Fruit fly (Drosophila melanogaster) whole organism, embryonic: ENCODE results near the gene CG42514.

Experiments
- Abd-B ChIP-seq: fragments of 200-800 bp; sonication (Bioruptor generic); optimal IDR thresholded peaks from 2 replicates; lab custom pipeline; 2018; ENCODE audit warnings: missing biosample characterization, mild to moderate bottlenecking, missing genetic modification characterization, moderate library complexity
- CG11247 ChIP-seq: fragments of 200-800 bp; sonication (Bioruptor generic); IDR thresholded peaks from 2 replicates; pipeline ENCODE4 v1.3.6; 2022; ENCODE audit warnings: missing biosample characterization, missing genetic modification characterization
- CG12744 ChIP-seq: fragments of 200-800 bp; sonication (Bioruptor generic); optimal IDR thresholded peaks from 2 replicates; lab custom pipeline; 2016; ENCODE audit warnings: missing biosample characterization, missing genetic modification characterization
- CG13775 ChIP-seq: fragments of 200-800 bp; sonication (Bioruptor generic); optimal IDR thresholded peaks from 3 replicates; lab custom pipeline; 2017; ENCODE audit warnings: missing biosample characterization, mild to moderate bottlenecking, missing genetic modification characterization
- CG13894 ChIP-seq: fragments of 200-800 bp; sonication (Bioruptor generic); optimal IDR thresholded peaks from 3 replicates; lab custom pipeline; 2018; ENCODE audit warnings: missing biosample characterization, mild to moderate bottlenecking, missing genetic modification characterization, moderate library complexity
- CG14014 ChIP-seq: fragments of 200-800 bp; sonication (Bioruptor generic); IDR thresholded peaks from 2 replicates; pipeline ENCODE4 v1.3.6; 2022; ENCODE audit warnings: missing biosample characterization, missing genetic modification characterization
- CG14441 ChIP-seq: fragments of 200-800 bp; sonication (Bioruptor generic); IDR thresholded peaks from 2 replicates; pipeline ENCODE4 v1.3.6; 2022; ENCODE audit warnings: missing biosample characterization, missing genetic modification characterization
- CG15011 ChIP-seq: fragments of 200-800 bp; sonication (Bioruptor generic); optimal IDR thresholded peaks from 3 replicates; lab custom pipeline; 2018; ENCODE audit warnings: missing biosample characterization, mild to moderate bottlenecking, missing genetic modification characterization
- CG15269 ChIP-seq: fragments of 200-800 bp; sonication (Bioruptor generic); optimal IDR thresholded peaks from 2 replicates; lab custom pipeline; 2018; ENCODE audit warnings: missing biosample characterization, mild to moderate bottlenecking, missing genetic modification characterization, moderate library complexity
- CG16813 ChIP-seq: fragments of 200-800 bp; sonication (Bioruptor generic); IDR thresholded peaks from 3 replicates; pipeline ENCODE4 v1.3.6; 2022; ENCODE audit warnings: missing biosample characterization, missing genetic modification characterization; ENCODE audit not compliant: partially characterized antibody
- CG17328 ChIP-seq: fragments of 200-800 bp; sonication (Bioruptor generic); IDR thresholded peaks from 2 replicates; pipeline ENCODE4 v1.3.6; 2022; ENCODE audit warnings: missing biosample characterization, missing genetic modification characterization
- CG17359 ChIP-seq: fragments of 200-800 bp; sonication (Bioruptor generic); optimal IDR thresholded peaks from 3 replicates; lab custom pipeline; 2018; ENCODE audit warnings: missing biosample characterization, mild to moderate bottlenecking, missing genetic modification characterization, moderate library complexity
- CG17912 ChIP-seq: fragments of 200-800 bp; sonication (Bioruptor generic); optimal IDR thresholded peaks from 2 replicates; lab custom pipeline; 2018; ENCODE audit warnings: missing biosample characterization, mild to moderate bottlenecking, missing genetic modification characterization
- CG18262 ChIP-seq: fragments of 200-800 bp; optimal IDR thresholded peaks from 3 replicates; lab custom pipeline; 2019; ENCODE audit warnings: missing biosample characterization, mild to moderate bottlenecking, missing genetic modification characterization, moderate library complexity
- CG2202 ChIP-seq: fragments of 200-800 bp; sonication (Bioruptor generic); optimal IDR thresholded peaks from 2 replicates; lab custom pipeline; 2018; ENCODE audit warnings: missing biosample characterization, mild to moderate bottlenecking, missing genetic modification characterization
- CG2889 ChIP-seq: fragments of 200-800 bp; sonication (Bioruptor generic); IDR thresholded peaks from 3 replicates; pipeline ENCODE4 v1.3.6; 2022; ENCODE audit warnings: missing biosample characterization, missing genetic modification characterization
- CG33557 ChIP-seq: fragments of 200-800 bp; sonication (Bioruptor generic); optimal IDR thresholded peaks from 2 replicates; lab custom pipeline; 2019; ENCODE audit warnings: missing biosample characterization, mild to moderate bottlenecking, missing genetic modification characterization, moderate library complexity
- CG5180 ChIP-seq: fragments of 200-800 bp; sonication (Bioruptor generic); optimal IDR thresholded peaks from 3 replicates; lab custom pipeline; 2017; ENCODE audit warnings: missing biosample characterization, missing genetic modification characterization, mild to moderate bottlenecking, moderate library complexity, missing genetic modification reagents
- CG7963 ChIP-seq: fragments of 200-800 bp; sonication (Bioruptor generic); IDR thresholded peaks from 3 replicates; pipeline ENCODE4 v1.3.6; 2022; ENCODE audit warnings: missing biosample characterization, missing genetic modification characterization; ENCODE audit not compliant: partially characterized antibody
- CG8359 ChIP-seq: fragments of 200-800 bp; sonication (Bioruptor generic); optimal IDR thresholded peaks from 2 replicates; lab custom pipeline; 2017; ENCODE audit warnings: missing biosample characterization, mild to moderate bottlenecking, missing genetic modification characterization, borderline replicate concordance
- CG9437 ChIP-seq: fragments of 200-800 bp; sonication (Bioruptor generic); optimal IDR thresholded peaks from 2 replicates; lab custom pipeline; 2018; ENCODE audit warnings: missing biosample characterization, mild to moderate bottlenecking, missing genetic modification characterization
- CG9727 ChIP-seq: fragments of 200-800 bp; sonication (Bioruptor generic); optimal IDR thresholded peaks from 3 replicates; lab custom pipeline; 2017; ENCODE audit warnings: missing biosample characterization, mild to moderate bottlenecking, missing genetic modification characterization
- CG9817 ChIP-seq: fragments of 200-800 bp; sonication (Bioruptor generic); optimal IDR thresholded peaks from 2 replicates; lab custom pipeline; 2018; ENCODE audit warnings: missing biosample characterization, mild to moderate bottlenecking, missing genetic modification characterization, moderate library complexity
- ERR ChIP-seq: fragments of 200-800 bp; sonication (Bioruptor generic); optimal IDR thresholded peaks from 2 replicates; lab custom pipeline; 2016; ENCODE audit warnings: missing biosample characterization, missing genetic modification characterization
- Hmr ChIP-seq: fragments of 200-800 bp; sonication (Bioruptor generic); optimal IDR thresholded peaks from 3 replicates; lab custom pipeline; 2017; ENCODE audit warnings: mild to moderate bottlenecking, missing biosample characterization, missing genetic modification reagents, missing genetic modification characterization
- Hr39 ChIP-seq: fragments of >200 bp; optimal IDR thresholded peaks from 2 replicates; lab custom pipeline; 2017
- Lim3 ChIP-seq: fragments of 200-800 bp; sonication (Bioruptor generic); IDR thresholded peaks from 2 replicates; pipeline ENCODE4 v1.3.6; 2022; ENCODE audit warnings: missing biosample characterization, missing genetic modification characterization
- Meics ChIP-seq: fragments of 200-800 bp; sonication (Bioruptor generic); optimal IDR thresholded peaks from 2 replicates; lab custom pipeline; 2017; ENCODE audit warnings: missing biosample characterization, mild to moderate bottlenecking, missing genetic modification characterization
- NFAT ChIP-seq: fragments of 200-800 bp; sonication (Bioruptor generic); IDR thresholded peaks from 2 replicates; pipeline ENCODE4 v1.3.6; 2022; ENCODE audit warnings: missing biosample characterization, missing genetic modification characterization
- NK7.1 ChIP-seq: fragments of 200-800 bp; sonication (Bioruptor generic); optimal IDR thresholded peaks from 3 replicates; lab custom pipeline; 2016; ENCODE audit warnings: missing biosample characterization, missing genetic modification characterization
- Opbp ChIP-seq: fragments of 200-800 bp; sonication (Bioruptor generic); IDR thresholded peaks from 3 replicates; pipeline ENCODE4 v1.3.6; 2022; ENCODE audit warnings: missing biosample characterization, missing genetic modification characterization; ENCODE audit not compliant: partially characterized antibody
- Six4 ChIP-seq: fragments of 200-800 bp; sonication (Bioruptor generic); optimal IDR thresholded peaks from 2 replicates; lab custom pipeline; 2016; ENCODE audit warnings: missing biosample characterization, missing genetic modification characterization
- Sry-δ ChIP-seq: fragments of 200-800 bp; sonication (Bioruptor generic); optimal IDR thresholded peaks from 2 replicates; lab custom pipeline; 2016; ENCODE audit warnings: missing biosample characterization, missing genetic modification characterization
- TFAM ChIP-seq: fragments of 200-800 bp; sonication (Bioruptor generic); optimal IDR thresholded peaks from 2 replicates; lab custom pipeline; 2017; ENCODE audit warnings: missing biosample characterization, missing genetic modification characterization, inconsistent platforms
- Taf1 ChIP-seq: fragments of 200-800 bp; sonication (Bioruptor generic); IDR thresholded peaks from 2 replicates; pipeline ENCODE4 v1.3.6; 2022; ENCODE audit warnings: missing biosample characterization, missing genetic modification characterization
- dysf ChIP-seq: fragments of 200-800 bp; sonication (Bioruptor generic); IDR thresholded peaks from 3 replicates; pipeline ENCODE4 v1.3.6; 2022; ENCODE audit warnings: missing biosample characterization, missing genetic modification characterization
- eyg ChIP-seq: fragments of 200-800 bp; sonication (Bioruptor generic); optimal IDR thresholded peaks from 3 replicates; lab custom pipeline; 2016; ENCODE audit warnings: missing biosample characterization, missing genetic modification characterization
- ham ChIP-seq: fragments of 200-800 bp; sonication (Bioruptor generic); IDR thresholded peaks from 2 replicates; pipeline ENCODE4 v1.3.6; 2022; ENCODE audit warnings: missing biosample characterization, missing genetic modification characterization
- ind ChIP-seq: fragments of 200-800 bp; sonication (Bioruptor generic); optimal IDR thresholded peaks from 3 replicates; lab custom pipeline; 2016; ENCODE audit warnings: missing biosample characterization, missing genetic modification characterization
- ken ChIP-seq: fragments of 200-800 bp; sonication (Bioruptor generic); IDR thresholded peaks from 3 replicates; pipeline ENCODE4 v1.3.6; 2022; ENCODE audit warnings: missing biosample characterization, missing genetic modification characterization
- knrl ChIP-seq: fragments of 200-800 bp; sonication (Bioruptor generic); IDR thresholded peaks from 3 replicates; pipeline ENCODE4 v1.3.6; 2022; ENCODE audit warnings: missing biosample characterization, missing genetic modification characterization; ENCODE audit not compliant: partially characterized antibody
- mam ChIP-seq: fragments of 200-800 bp; sonication (Bioruptor generic); optimal IDR thresholded peaks from 3 replicates; lab custom pipeline; 2016; ENCODE audit warnings: missing biosample characterization, missing genetic modification characterization
- mld ChIP-seq: fragments of 200-800 bp; sonication (Bioruptor generic); IDR thresholded peaks from 3 replicates; pipeline ENCODE4 v1.3.6; 2022; ENCODE audit warnings: missing biosample characterization, missing genetic modification characterization; ENCODE audit not compliant: partially characterized antibody
- pan ChIP-seq, 4 experiments: fragments of >200 bp in 3 of 4; fragments of 200-800 bp in 1 of 4; sonication (Bioruptor generic) in 1 of 4; optimal IDR thresholded peaks in 3 of 4; IDR thresholded peaks in 1 of 4; 2 replicates each; pipeline versions ENCODE4 v1.3.6 to Lab custom; 2017 to 2022; ENCODE audit warnings: missing biosample characterization in 2 of 4, missing genetic modification characterization in 2 of 4, mixed read lengths in 1 of 4
- peb ChIP-seq: fragments of 200-800 bp; sonication (Bioruptor generic); IDR thresholded peaks from 2 replicates; pipeline ENCODE4 v1.3.6; 2022; ENCODE audit warnings: missing biosample characterization, missing genetic modification characterization
- salm ChIP-seq: fragments of 200-800 bp; sonication (Bioruptor generic); optimal IDR thresholded peaks from 2 replicates; lab custom pipeline; 2018; ENCODE audit warnings: missing biosample characterization, mild to moderate bottlenecking, missing genetic modification characterization
- stwl ChIP-seq: fragments of 200-800 bp; sonication (Bioruptor generic); optimal IDR thresholded peaks from 3 replicates; lab custom pipeline; 2018; ENCODE audit warnings: missing biosample characterization, mild to moderate bottlenecking, missing genetic modification characterization, moderate library complexity
- vfl ChIP-seq: fragments of 200-800 bp; sonication (Bioruptor generic); optimal IDR thresholded peaks from 2 replicates; lab custom pipeline; 2016; ENCODE audit warnings: missing biosample characterization, missing genetic modification characterization
- vnd ChIP-seq: fragments of 200-800 bp; sonication (Bioruptor generic); IDR thresholded peaks from 3 replicates; pipeline ENCODE4 v1.3.6; 2022; ENCODE audit warnings: missing biosample characterization, missing genetic modification characterization; ENCODE audit not compliant: partially characterized antibody

The CG42514 gene

dm6 chr3L:16488483-16489258 lies 7.4 kb downstream of the CG42514 start (continued):
- TF ChIP-seq CG2889 (no peak), CG14014 (GFP tag; lab: Robert Waterston, UW) (no peak), Sry-δ (no peak), NFAT (GFP tag; lab: Robert Waterston, UW) (0 out of 2 replicates have a peak, but pooled peaks have one; percentile 24), Hr39 (peak; percentile 51), CG17328 (GFP tag; lab: Robert Waterston, UW) (no peak), peb (GFP tag; lab: Robert Waterston, UW) (no peak), CG2202 (tag; lab: Kevin White, UChicago) (no peak), CG14441 (GFP tag; lab: Robert Waterston, UW) (no peak), stwl (tag; lab: Kevin White, UChicago) (no peak), CG15011 (no peak), CG9437 (GFP tag; lab: Kevin White, UChicago) (no peak), eyg (GFP tag; lab: Kevin White, UChicago) (no peak), salm (no peak), TFAM (GFP tag; lab: Kevin White, UChicago) (no peak), Lim3 (GFP tag; lab: Robert Waterston, UW) (no peak), Opbp (no peak), CG5180 (GFP tag; lab: Kevin White, UChicago) (no peak), NK7.1 (no peak), ken (GFP tag; lab: Robert Waterston, UW) (no peak), vnd (GFP tag; lab: Robert Waterston, UW) (no peak), ERR (GFP tag; lab: Kevin White, UChicago) (no peak), CG15269 (tag; lab: Kevin White, UChicago) (no peak), CG11247 (no peak), Meics (GFP tag; lab: Kevin White, UChicago) (no peak), vfl (GFP tag; lab: Kevin White, UChicago) (no peak), CG7963 (no peak), CG12744 (GFP tag; lab: Kevin White, UChicago) (no peak), pan (optimal IDR thresholded peaks at IDR 0.05; lab: Kevin White, UChicago) (no peak), pan (GFP tag; optimal IDR thresholded peaks at IDR 0.05 in 1 of 2, IDR thresholded peaks at IDR 0.05 in 1 of 2) (no peak), CG16813 (GFP tag; lab: Robert Waterston, UW) (no peak), ham (GFP tag; lab: Robert Waterston, UW) (no peak), Six4 (no peak), CG13894 (tag; lab: Kevin White, UChicago) (no peak), CG9817 (tag; lab: Kevin White, UChicago) (no peak), Abd-B (peak; percentile 29), Hmr (GFP tag; lab: Kevin White, UChicago) (no peak), ind (peak; percentile 14), CG9727 (GFP tag; lab: Kevin White, UChicago) (peak; percentile 26), knrl (GFP tag; lab: Robert Waterston, UW) (no peak), CG17912 (GFP tag; lab: Kevin White, UChicago) (no peak), CG17359 (tag; lab: Kevin White, UChicago) (peak; percentile 45), CG33557 (GFP tag; lab: Kevin White, UChicago) (no peak), dysf (no peak), CG18262 (peak; percentile 56), CG13775 (peak; percentile 3), CG8359 (no peak), mam (no peak), mld (GFP tag; lab: Robert Waterston, UW) (no peak), Taf1 (no peak)
